Fruit fly (Drosophila melanogaster): ENCODE data around the gene CG33263.

Gene CG33263

DNA sequence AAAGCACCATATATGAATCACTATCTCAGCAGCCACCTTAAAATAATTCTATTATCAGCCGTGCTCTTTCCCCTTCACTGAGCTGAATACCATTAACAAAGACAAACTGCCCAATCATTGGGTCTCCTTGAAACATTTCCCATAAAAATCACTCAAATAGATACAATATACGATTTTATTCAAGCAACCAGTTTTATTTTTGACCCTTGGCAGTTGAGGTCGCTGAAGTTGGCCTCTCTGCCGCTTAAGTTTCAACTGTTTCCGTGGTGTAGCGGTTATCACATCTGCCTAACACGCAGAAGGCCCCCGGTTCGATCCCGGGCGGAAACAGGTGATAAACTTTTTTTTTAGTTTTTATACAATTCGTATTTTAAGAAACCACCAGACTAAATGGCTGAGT is 8.8 kb upstream of the CG33263 start (continued):
- TF ChIP-seq CG16813 (GFP tag; IDR thresholded peaks at IDR 0.05; ENCODE audit: partially characterized antibody), result peak; percentile 73
- TF ChIP-seq tin (GFP tag; optimal IDR thresholded peaks at IDR 0.05), result no peak
- peak; percentile 52 for TF ChIP-seq CG13894 (tag; optimal IDR thresholded peaks at IDR 0.05)
- peak; percentile 79 for TF ChIP-seq abd-A (tag; optimal IDR thresholded peaks at IDR 0.05)
- peak in 1 of 2 experiments; percentile 45 for TF ChIP-seq Hr78 (GFP tag; optimal IDR thresholded peaks at IDR 0.05)
- no peak for TF ChIP-seq TFAM (GFP tag; optimal IDR thresholded peaks at IDR 0.05)
- peak; percentile 55; the same call in 1 of the 2 replicates for TF ChIP-seq nerfin-2 (GFP tag; IDR thresholded peaks at IDR 0.05; ENCODE audit: partially characterized antibody)
- no peak for TF ChIP-seq CG10979 (tag; optimal IDR thresholded peaks at IDR 0.05)
- TF ChIP-seq gcm (GFP tag; optimal IDR thresholded peaks at IDR 0.05), result peak; percentile 8
- no peak for TF ChIP-seq Meics (GFP tag; optimal IDR thresholded peaks at IDR 0.05)
- TF ChIP-seq Stat92E (GFP tag; optimal IDR thresholded peaks at IDR 0.05), result peak in 1 of 3 experiments; percentile 38
- no peak for TF ChIP-seq scrt (GFP tag; optimal IDR thresholded peaks at IDR 0.05)
- TF ChIP-seq vnd (GFP tag; IDR thresholded peaks at IDR 0.05; ENCODE audit: partially characterized antibody), result peak; percentile 25; the same call in 1 of the 3 replicates
- no peak for TF ChIP-seq CG5953 (GFP tag; IDR thresholded peaks at IDR 0.05)
- TF ChIP-seq lov (optimal IDR thresholded peaks at IDR 0.05), result no peak
- no peak for TF ChIP-seq lov (GFP tag; IDR thresholded peaks at IDR 0.05)
- TF ChIP-seq CG7963 (GFP tag; IDR thresholded peaks at IDR 0.05; ENCODE audit: partially characterized antibody), result peak; percentile 39; the same call in 2 of the 3 replicates
- peak; percentile 75 for TF ChIP-seq Bgb (GFP tag; IDR thresholded peaks at IDR 0.05; ENCODE audit: partially characterized antibody)
- peak; percentile 98 for TF ChIP-seq Bdp1 (GFP tag; optimal IDR thresholded peaks at IDR 0.05)
- TF ChIP-seq z (GFP tag; IDR thresholded peaks at IDR 0.05), result peak; percentile 55; the same call in 1 of the 3 replicates
- TF ChIP-seq Awh (GFP tag; IDR thresholded peaks at IDR 0.05), result peak; percentile 47; the same call in 1 of the 2 replicates
- TF ChIP-seq ftz-f1 (GFP tag; optimal IDR thresholded peaks at IDR 0.05), result peak; percentile 36
- TF ChIP-seq H2.0 (GFP tag; IDR thresholded peaks at IDR 0.05), result no peak
- 0 out of 2 replicates have a peak, but pooled peaks have one; percentile 9 for TF ChIP-seq Scr (GFP tag; IDR thresholded peaks at IDR 0.05; ENCODE audit: partially characterized antibody)

DNA sequence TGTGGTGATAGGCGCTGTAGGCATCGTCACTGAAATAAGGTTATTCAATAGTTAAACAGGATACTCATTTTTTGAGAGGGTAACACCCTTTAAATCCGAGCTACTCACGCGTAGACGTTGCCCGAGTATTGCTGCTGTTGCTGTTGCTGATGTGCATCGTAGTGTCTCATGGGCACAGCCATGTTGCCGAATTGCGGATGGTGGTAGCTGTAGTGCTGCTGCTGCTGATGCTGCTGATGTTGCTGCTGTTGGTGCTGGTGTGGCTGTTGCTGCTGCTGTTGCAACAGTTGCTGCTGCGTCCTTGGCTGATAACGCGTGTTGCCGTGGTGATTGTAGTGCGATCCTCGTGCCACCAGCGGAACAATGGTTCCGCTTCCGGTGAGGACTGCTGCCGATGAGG is 6.2 kb upstream of the CG33263 start:
- peak in 1 of 2 experiments; percentile 26 for TF ChIP-seq Dfd (GFP tag; optimal IDR thresholded peaks at IDR 0.05)
- TF ChIP-seq Hsf (GFP tag; optimal IDR thresholded peaks at IDR 0.05), result no peak
- TF ChIP-seq inv (GFP tag; IDR thresholded peaks at IDR 0.05; ENCODE audit: partially characterized antibody), result no peak

DNA sequence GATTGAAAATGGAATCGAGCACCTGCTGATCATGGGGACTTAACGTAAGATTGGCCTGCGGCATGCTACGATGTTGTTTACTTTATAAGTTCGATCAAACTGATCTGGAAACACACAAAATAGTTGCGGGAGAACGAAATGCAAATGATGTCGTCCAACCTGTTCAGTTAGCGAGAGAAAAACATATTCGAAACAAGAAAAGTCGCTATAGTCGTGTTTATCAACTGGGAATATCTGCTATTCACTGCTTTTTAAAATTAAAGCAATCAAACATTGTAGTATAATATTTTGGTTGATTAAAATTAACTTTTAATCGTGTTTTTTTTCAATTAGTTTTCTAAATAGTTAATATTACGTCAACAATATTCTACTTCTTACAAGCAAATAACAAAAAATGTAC is 2.6 kb upstream of the CG33263 start, which contains the start of gene CG14105:
CG14105 (minus strand) TSS at position 101 of the 400 bp plus-strand sequence.
- TF ChIP-seq zen2 (GFP tag; IDR thresholded peaks at IDR 0.05; ENCODE audit: partially characterized antibody) (no peak), CG15073 (GFP tag; optimal IDR thresholded peaks at IDR 0.05) (no peak), zf30C (GFP tag; optimal IDR thresholded peaks at IDR 0.05) (no peak), CG17829 (tag; optimal IDR thresholded peaks at IDR 0.05) (no peak), CG32772 (GFP tag; IDR thresholded peaks at IDR 0.05) (no peak), HHEX (GFP tag; optimal IDR thresholded peaks at IDR 0.05) (no peak), CG14965 (GFP tag; optimal IDR thresholded peaks at IDR 0.05; ENCODE audit: borderline replicate concordance) (no peak), CG6654 (GFP tag; optimal IDR thresholded peaks at IDR 0.05) (no peak), CG9609 (GFP tag; optimal IDR thresholded peaks at IDR 0.05) (no peak), pum (GFP tag; optimal IDR thresholded peaks at IDR 0.05) (no peak), tll (GFP tag; optimal IDR thresholded peaks at IDR 0.05) (no peak), ATbp (GFP tag; optimal IDR thresholded peaks at IDR 0.05) (no peak)
